Worm (Caenorhabditis elegans): ENCODE results near the gene C26B9.2.

ce11 chrX:5364222-5364621 lies 24.2 kb downstream of the C26B9.2 start, which contains the start of gene chtl-1:
- TF ChIP-seq zag-1 (tag; optimal IDR thresholded peaks at IDR 0.05): no peak
- no peak for TF ChIP-seq unc-62 (GFP tag; optimal IDR thresholded peaks at IDR 0.05)
- no peak for TF ChIP-seq ztf-11 (tag; optimal IDR thresholded peaks at IDR 0.05)
- TF ChIP-seq nhr-23 (tag; optimal IDR thresholded peaks at IDR 0.05): no peak
- no peak for TF ChIP-seq alr-1 (tag; optimal IDR thresholded peaks at IDR 0.05)
- TF ChIP-seq dmd-4 (tag; optimal IDR thresholded peaks at IDR 0.05): no peak
- TF ChIP-seq F13H6.1 (tag; optimal IDR thresholded peaks at IDR 0.05): no peak
- no peak for TF ChIP-seq C34F6.9 (tag; optimal IDR thresholded peaks at IDR 0.05)

Measured in whole organism, L2 larva.